Worm (Caenorhabditis elegans) whole organism, L2 larva: ENCODE results near the gene F10C5.3.

ENCODE experiments used
- aly-2 ChIP-seq: fragments of 150-350 bp; optimal IDR thresholded peaks from 2 replicates; lab custom pipeline; 2014; ENCODE audit warnings: missing biosample characterization, missing genetic modification characterization
- ceh-82 ChIP-seq: fragments of 150-350 bp; optimal IDR thresholded peaks from 2 replicates; lab custom pipeline; 2014; ENCODE audit warnings: missing biosample characterization, missing genetic modification characterization
- egl-27 ChIP-seq: sonication (generic microtip); optimal IDR thresholded peaks from 3 replicates; lab custom pipeline; 2017; ENCODE audit warnings: missing biosample characterization, missing genetic modification reagents, missing genetic modification characterization

DNA sequence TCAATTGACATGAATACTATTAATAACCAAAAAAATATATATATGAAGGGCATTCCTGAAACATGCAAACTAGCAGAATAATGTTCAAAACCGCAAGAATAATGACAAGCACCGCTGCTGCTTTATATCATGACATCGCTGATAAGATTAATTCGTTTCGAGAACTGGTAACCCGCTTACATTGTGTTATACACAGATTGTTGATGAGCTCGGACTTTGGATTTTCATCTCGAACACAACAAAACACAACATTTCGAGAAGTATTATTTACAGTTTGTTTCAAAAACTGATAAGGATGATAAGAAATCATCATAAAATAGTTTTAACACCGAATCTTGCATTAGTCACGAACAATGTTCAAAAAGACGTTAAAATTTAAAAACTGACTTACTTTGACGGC lies 47.2 kb downstream of the F10C5.3 start:
- TF ChIP-seq ceh-82 (no peak), egl-27 (tag; lab: Kevin White, UChicago) (no peak), aly-2 (no peak)
